Worm (Caenorhabditis elegans) whole organism, L4 larva: ENCODE measurements around the gene nlp-35.

Source experiments
- F10B5.3 ChIP-seq: sonication (generic microtip); optimal IDR thresholded peaks from 2 replicates; lab custom pipeline; 2016; ENCODE audit warnings: mild to moderate bottlenecking, missing genetic modification characterization, missing compliant biosample characterization
- F26F4.8 ChIP-seq: fragments of 200-800 bp; sonication (Bioruptor generic); conservative IDR thresholded peaks from 2 replicates; pipeline ENCODE4 v1.3.6; 2022; ENCODE audit warnings: missing genetic modification characterization, missing compliant biosample characterization
- R02D3.7 ChIP-seq: fragments of 150-350 bp; sonication (generic microtip); optimal IDR thresholded peaks from 3 replicates; lab custom pipeline; 2014; ENCODE audit warnings: missing biosample characterization, missing genetic modification characterization
- Y105C5A.15 ChIP-seq: fragments of 200-800 bp; sonication (Bioruptor generic); IDR thresholded peaks from 2 replicates; pipeline ENCODE4 v1.3.6; 2022; ENCODE audit warnings: missing genetic modification characterization, missing compliant biosample characterization
- ZK546.5 ChIP-seq, 2 experiments: sonication (generic microtip); optimal IDR thresholded peaks; 2 replicates each; lab custom pipeline; 2017; ENCODE audit warnings: missing biosample characterization in 2 of 2, missing genetic modification characterization in 2 of 2
- aha-1 ChIP-seq: fragments of 150-350 bp; peaks from one replicate; lab custom pipeline; 2014; ENCODE audit warnings: missing biosample characterization, missing genetic modification characterization
- ama-1 ChIP-seq: fragments of 150-350 bp; optimal IDR thresholded peaks from 2 replicates; lab custom pipeline; 2014; ENCODE audit warnings: inconsistent platforms, mixed read lengths
- ceh-28 ChIP-seq: fragments of 150-350 bp; optimal IDR thresholded peaks from 2 replicates; lab custom pipeline; 2014; ENCODE audit warnings: missing biosample characterization, missing genetic modification reagents, missing genetic modification characterization
- ceh-82 ChIP-seq: sonication (generic microtip); optimal IDR thresholded peaks from 2 replicates; lab custom pipeline; 2017; ENCODE audit warnings: missing biosample characterization, missing genetic modification characterization
- cey-2 ChIP-seq: sonication (generic microtip); optimal IDR thresholded peaks from 3 replicates; lab custom pipeline; 2017; ENCODE audit warnings: missing genetic modification characterization, mild to moderate bottlenecking, missing compliant biosample characterization, antibody characterized with exemption, borderline replicate concordance; ENCODE audit not compliant: insufficient read depth
- daf-8 ChIP-seq: fragments of 200-800 bp; sonication (Bioruptor generic); IDR thresholded peaks from 2 replicates; pipeline ENCODE4 v1.3.6; 2022; ENCODE audit warnings: missing genetic modification characterization, missing compliant biosample characterization
- dmd-8 ChIP-seq: fragments of 200-800 bp; sonication (Bioruptor generic); IDR thresholded peaks from 2 replicates; pipeline ENCODE4 v1.3.6; 2022; ENCODE audit warnings: missing genetic modification characterization, missing compliant biosample characterization
- dpl-1 ChIP-seq: fragments of 150-350 bp; optimal IDR thresholded peaks from 2 replicates; lab custom pipeline; 2014; ENCODE audit warnings: missing biosample characterization, missing genetic modification reagents, missing genetic modification characterization
- egl-27 ChIP-seq: sonication (generic microtip); optimal IDR thresholded peaks from 3 replicates; lab custom pipeline; 2017; ENCODE audit warnings: missing biosample characterization, missing genetic modification reagents, missing genetic modification characterization
- egl-43 ChIP-seq: fragments of 200-800 bp; sonication (Bioruptor generic); IDR thresholded peaks from 2 replicates; pipeline ENCODE4 v1.3.6; 2022; ENCODE audit warnings: missing genetic modification reagents, missing genetic modification characterization, missing compliant biosample characterization
- gei-8 ChIP-seq: fragments of 200-800 bp; sonication (Bioruptor generic); optimal IDR thresholded peaks from 2 replicates; lab custom pipeline; 2018; ENCODE audit warnings: mild to moderate bottlenecking, missing genetic modification characterization, missing compliant biosample characterization
- jun-1 ChIP-seq: fragments of 150-350 bp; optimal IDR thresholded peaks from 2 replicates; lab custom pipeline; 2014; ENCODE audit warnings: missing biosample characterization, missing genetic modification reagents, missing genetic modification characterization
- lin-1 ChIP-seq: fragments of 200-800 bp; sonication (Bioruptor generic); IDR thresholded peaks from 2 replicates; pipeline ENCODE4 v1.3.6; 2022; ENCODE audit warnings: missing genetic modification reagents, missing genetic modification characterization, missing compliant biosample characterization
- lin-38 ChIP-seq: fragments of 200-800 bp; sonication (Bioruptor generic); IDR thresholded peaks from 2 replicates; pipeline ENCODE4 v1.3.6; 2022; ENCODE audit warnings: missing genetic modification reagents, missing genetic modification characterization, missing compliant biosample characterization
- lir-3 ChIP-seq: sonication (generic microtip); optimal IDR thresholded peaks from 2 replicates; lab custom pipeline; 2016; ENCODE audit warnings: mild to moderate bottlenecking, missing genetic modification characterization, missing compliant biosample characterization
- madf-5 ChIP-seq, 2 experiments: fragments of 200-800 bp; sonication (Bioruptor generic); IDR thresholded peaks; 2 replicates each; pipeline ENCODE4 v1.3.6; 2022; ENCODE audit warnings: missing compliant biosample characterization in 2 of 2, missing genetic modification characterization in 2 of 2
- mdl-1 ChIP-seq, 2 experiments: fragments of 150-350 bp in 1 of 2; sonication (generic microtip) in 1 of 2; optimal IDR thresholded peaks; 2 replicates each; lab custom pipeline; 2014 to 2017; ENCODE audit warnings: missing biosample characterization in 2 of 2, missing genetic modification characterization in 2 of 2
- mdt-29 ChIP-seq: fragments of 200-800 bp; sonication (Bioruptor generic); IDR thresholded peaks from 2 replicates; pipeline ENCODE4 v1.3.6; 2022; ENCODE audit warnings: missing genetic modification reagents, missing genetic modification characterization, missing compliant biosample characterization
- mes-2 ChIP-seq: sonication (generic microtip); optimal IDR thresholded peaks from 2 replicates; lab custom pipeline; 2016; ENCODE audit warnings: missing genotype, mild to moderate bottlenecking, missing genetic modification characterization, missing compliant biosample characterization; ENCODE audit not compliant: poor library complexity, severe bottlenecking
- nhr-10 ChIP-seq: fragments of 150-350 bp; optimal IDR thresholded peaks from 2 replicates; lab custom pipeline; 2014; ENCODE audit warnings: missing biosample characterization, missing genetic modification characterization
- nhr-237 ChIP-seq: sonication (generic microtip); optimal IDR thresholded peaks from 2 replicates; lab custom pipeline; 2017; ENCODE audit warnings: missing biosample characterization, missing genetic modification characterization
- nhr-42 ChIP-seq: fragments of 200-800 bp; sonication (Bioruptor generic); IDR thresholded peaks from 2 replicates; pipeline ENCODE4 v1.3.6; 2022; ENCODE audit warnings: missing genetic modification characterization, missing compliant biosample characterization
- nhr-6 ChIP-seq: fragments of 150-350 bp; optimal IDR thresholded peaks from 2 replicates; lab custom pipeline; 2014; ENCODE audit warnings: missing biosample characterization, missing genetic modification characterization
- nhr-76 ChIP-seq: fragments of 150-350 bp; optimal IDR thresholded peaks from 2 replicates; lab custom pipeline; 2014; ENCODE audit warnings: missing biosample characterization, missing genetic modification characterization
- pha-4 ChIP-seq, 2 experiments: fragments of 150-350 bp in 1 of 2; fragments of 200-800 bp in 1 of 2; sonication (Bioruptor generic) in 1 of 2; IDR thresholded peaks in 1 of 2; optimal IDR thresholded peaks in 1 of 2; 2 replicates each; pipeline versions ENCODE4 v1.3.6 to Lab custom; 2014 to 2022; ENCODE audit warnings: missing genetic modification characterization in 2 of 2, missing genetic modification reagents in 2 of 2, missing biosample characterization in 1 of 2, missing compliant biosample characterization in 1 of 2
- sdz-12 ChIP-seq: fragments of 200-800 bp; sonication (Bioruptor generic); optimal IDR thresholded peaks from 2 replicates; lab custom pipeline; 2018; ENCODE audit warnings: mild to moderate bottlenecking, missing genetic modification characterization, missing compliant biosample characterization
- skn-1 ChIP-seq: fragments of 150-350 bp; optimal IDR thresholded peaks from 2 replicates; lab custom pipeline; 2014; ENCODE audit warnings: missing biosample characterization, missing genetic modification characterization
- snpc-1.2 ChIP-seq: fragments of 200-800 bp; sonication (Bioruptor generic); IDR thresholded peaks from 2 replicates; pipeline ENCODE4 v1.3.6; 2022; ENCODE audit warnings: missing genetic modification reagents, missing genetic modification characterization, missing compliant biosample characterization
- spr-1 ChIP-seq: sonication (generic microtip); optimal IDR thresholded peaks from 2 replicates; lab custom pipeline; 2016; ENCODE audit warnings: mild to moderate bottlenecking, missing genetic modification characterization, missing compliant biosample characterization
- tra-1 ChIP-seq: fragments of 200-800 bp; sonication (Bioruptor generic); IDR thresholded peaks from 2 replicates; pipeline ENCODE4 v1.3.6; 2022; ENCODE audit warnings: missing genetic modification reagents, missing genetic modification characterization, missing compliant biosample characterization
- unc-39 ChIP-seq: sonication (generic microtip); optimal IDR thresholded peaks from 2 replicates; lab custom pipeline; 2017; ENCODE audit warnings: missing biosample characterization, missing genetic modification characterization
- unc-62 ChIP-seq, 3 experiments: fragments of 150-350 bp in 1 of 3; sonication (generic microtip); optimal IDR thresholded peaks in 2 of 3; peaks in 1 of 3; 1 replicate in 1 of 3; 2 replicates in 2 of 3; lab custom pipeline; 2014 to 2017; ENCODE audit warnings: missing biosample characterization in 3 of 3, missing genetic modification characterization in 3 of 3, missing genetic modification reagents in 3 of 3, missing genotype in 1 of 3

The nlp-35 gene

ce11 chrIV:9496306-9496705, 22.4 kb downstream of the nlp-35 start, which contains the start of gene sru-3:
sru-3 (plus strand) TSS chrIV:9496606.
- no peak for TF ChIP-seq F26F4.8 (GFP tag; lab: Robert Waterston, UW)
- no peak for TF ChIP-seq nhr-6 (tag; lab: Kevin White, UChicago)
- no peak for TF ChIP-seq lin-38
- TF ChIP-seq ZK546.5 (tag; optimal IDR thresholded peaks at IDR 0.05; lab: Kevin White, UChicago): no peak
- no peak for TF ChIP-seq egl-43
- no peak for TF ChIP-seq aha-1
- TF ChIP-seq ceh-28: no peak
- TF ChIP-seq F10B5.3 (tag; lab: Kevin White, UChicago): no peak
- no peak for TF ChIP-seq skn-1 (tag; lab: Kevin White, UChicago)
- TF ChIP-seq nhr-10: no peak
- TF ChIP-seq mes-2: no peak
- TF ChIP-seq pha-4 (GFP tag; IDR thresholded peaks at IDR 0.05; lab: Robert Waterston, UW): no peak
- TF ChIP-seq pha-4 (tag; optimal IDR thresholded peaks at IDR 0.05; lab: Kevin White, UChicago): no peak
- TF ChIP-seq nhr-42 (GFP tag; lab: Robert Waterston, UW): no peak
- TF ChIP-seq unc-62 (GFP tag; optimal IDR thresholded peaks at IDR 0.05 in 1 of 2; lab: Kevin White, UChicago): no peak
- TF ChIP-seq unc-62 (tag; optimal IDR thresholded peaks at IDR 0.05; lab: Kevin White, UChicago): no peak
- TF ChIP-seq dpl-1 (GFP tag; lab: Kevin White, UChicago): no peak
- no peak for TF ChIP-seq sdz-12 (GFP tag; lab: Kevin White, UChicago)
- TF ChIP-seq ceh-82 (tag; lab: Kevin White, UChicago): no peak
- TF ChIP-seq nhr-76 (tag; lab: Kevin White, UChicago): no peak
- TF ChIP-seq, all 104 proteins: peak for 0

ce11 chrIV:9490320-9490719, 28.4 kb downstream of the nlp-35 start, which contains the start of gene sru-6:
sru-6 (plus strand) TSS chrIV:9490620.
- TF ChIP-seq madf-5 (GFP tag; IDR thresholded peaks at IDR 0.05; lab: Robert Waterston, UW) (no peak), spr-1 (tag; lab: Kevin White, UChicago) (no peak), snpc-1.2 (no peak), unc-39 (tag; lab: Kevin White, UChicago) (no peak), nhr-237 (tag; lab: Kevin White, UChicago) (no peak), R02D3.7 (tag; lab: Kevin White, UChicago) (no peak)

ce11 chrIV:9488315-9488714, 30.4 kb downstream of the nlp-35 start, which contains the start of gene sru-1:
sru-1 (plus strand) TSS chrIV:9488615.
- no peak for TF ChIP-seq jun-1
- TF ChIP-seq mdl-1 (tag; optimal IDR thresholded peaks at IDR 0.05; lab: Kevin White, UChicago): no peak
- no peak for TF ChIP-seq unc-39 (tag; lab: Kevin White, UChicago)
- no peak for TF ChIP-seq ama-1 (lab: Kevin White, UChicago)
- TF ChIP-seq egl-27: no peak
- TF ChIP-seq F10B5.3 (tag; lab: Kevin White, UChicago): no peak
- TF ChIP-seq dmd-8: no peak
- TF ChIP-seq lir-3 (tag; lab: Kevin White, UChicago): no peak
- no peak for TF ChIP-seq daf-8 (GFP tag; lab: Robert Waterston, UW)

- peak; percentile 93 for TF ChIP-seq aha-1
- TF ChIP-seq lir-3 (tag; lab: Kevin White, UChicago): no peak
These were observed 31.9 kb downstream of the nlp-35 start for ce11 chrIV:9486779-9487178.

- TF ChIP-seq lin-1 (no peak), mdt-29 (GFP tag; lab: Robert Waterston, UW) (no peak), R02D3.7 (tag; lab: Kevin White, UChicago) (no peak), jun-1 (no peak), tra-1 (GFP tag; lab: Robert Waterston, UW) (no peak), cey-2 (tag; lab: Kevin White, UChicago) (no peak), nhr-10 (no peak), unc-62 (GFP tag; optimal IDR thresholded peaks at IDR 0.05 in 1 of 2; lab: Kevin White, UChicago) (no peak), unc-62 (tag; optimal IDR thresholded peaks at IDR 0.05; lab: Kevin White, UChicago) (no peak), Y105C5A.15 (GFP tag; lab: Robert Waterston, UW) (no peak), gei-8 (GFP tag; lab: Kevin White, UChicago) (no peak)
- TF ChIP-seq, all 104 proteins: peak for 0
These were observed 32.8 kb downstream of the nlp-35 start, which contains the start of gene sru-2 for ce11 chrIV:9485972-9486371. sru-2 (plus strand) TSS chrIV:9486272.
